Worm (Caenorhabditis elegans): ENCODE data around the gene srx-76.

The srx-76 gene

DNA sequence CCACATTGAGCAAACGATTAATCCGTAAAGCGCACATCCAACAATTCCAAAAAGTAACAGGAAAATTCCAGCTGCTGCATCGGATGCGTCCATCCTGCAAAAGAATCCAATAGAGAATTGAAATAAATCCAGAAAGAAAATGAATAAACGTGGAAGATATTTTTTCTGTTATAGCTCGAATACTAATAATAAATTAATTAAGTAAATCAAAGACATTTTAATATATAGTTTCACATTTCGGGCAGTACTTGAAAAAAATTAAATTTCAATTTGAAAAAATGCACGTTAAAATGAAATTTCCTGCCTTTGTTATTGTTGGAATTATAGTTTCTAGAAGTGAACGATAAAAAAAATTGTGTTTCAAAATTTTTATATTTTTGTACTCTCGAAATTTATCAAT is 23.5 kb upstream of the srx-76 start, which contains the start of gene R13H4.7:
Gene R13H4.7 (minus strand): TSS at position 101 of the 400 bp plus-strand sequence.
- TF ChIP-seq flt-1 (GFP tag; IDR thresholded peaks at IDR 0.05) (no peak), tra-4 (tag; optimal IDR thresholded peaks at IDR 0.05) (no peak), hnd-1 (tag; optimal IDR thresholded peaks at IDR 0.05) (no peak), tbx-11 (GFP tag; IDR thresholded peaks at IDR 0.05) (no peak), sea-1 (GFP tag; conservative IDR thresholded peaks at IDR 0.05) (no peak), ceh-13 (GFP tag; optimal IDR thresholded peaks at IDR 0.05) (no peak), ama-1 (optimal IDR thresholded peaks at IDR 0.05) (no peak), hmg-4 (GFP tag; optimal IDR thresholded peaks at IDR 0.05) (no peak), hmbx-1 (tag; optimal IDR thresholded peaks at IDR 0.05) (no peak), ceh-36 (tag; optimal IDR thresholded peaks at IDR 0.05) (no peak), ets-7 (tag; optimal IDR thresholded peaks at IDR 0.05) (no peak), scrt-1 (GFP tag; IDR thresholded peaks at IDR 0.05) (no peak), B0310.2 (tag; optimal IDR thresholded peaks at IDR 0.05) (no peak), tbx-37 (GFP tag; conservative IDR thresholded peaks at IDR 0.05) (no peak), F13C5.2 (tag; optimal IDR thresholded peaks at IDR 0.05) (no peak), pes-1 (GFP tag; IDR thresholded peaks at IDR 0.05) (no peak)

DNA sequence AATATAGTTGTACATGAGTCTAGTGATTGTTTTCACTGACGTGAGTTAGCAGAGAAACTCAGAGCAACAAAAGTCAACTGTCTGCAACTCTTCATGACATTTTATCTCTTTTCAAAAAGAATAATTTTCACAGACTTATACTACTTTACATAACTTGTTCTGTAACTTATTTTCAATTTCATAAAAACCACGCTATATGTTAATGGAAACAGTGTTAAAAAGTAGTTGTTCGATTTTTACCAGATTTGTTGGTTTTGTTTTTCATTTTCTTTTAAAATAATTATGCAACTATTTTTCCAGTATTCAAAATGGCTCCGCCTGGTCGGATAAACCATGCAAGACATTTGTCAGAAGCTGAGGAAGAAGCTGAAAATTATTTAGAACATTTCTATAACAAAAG is 16.6 kb upstream of the srx-76 start, which contains the start of gene sulp-4:
Gene sulp-4 (plus strand): TSS at position 301 of the 400 bp plus-strand sequence.
- TF ChIP-seq ceh-13 (GFP tag; optimal IDR thresholded peaks at IDR 0.05) (no peak), ets-7 (tag; optimal IDR thresholded peaks at IDR 0.05) (no peak)

DNA sequence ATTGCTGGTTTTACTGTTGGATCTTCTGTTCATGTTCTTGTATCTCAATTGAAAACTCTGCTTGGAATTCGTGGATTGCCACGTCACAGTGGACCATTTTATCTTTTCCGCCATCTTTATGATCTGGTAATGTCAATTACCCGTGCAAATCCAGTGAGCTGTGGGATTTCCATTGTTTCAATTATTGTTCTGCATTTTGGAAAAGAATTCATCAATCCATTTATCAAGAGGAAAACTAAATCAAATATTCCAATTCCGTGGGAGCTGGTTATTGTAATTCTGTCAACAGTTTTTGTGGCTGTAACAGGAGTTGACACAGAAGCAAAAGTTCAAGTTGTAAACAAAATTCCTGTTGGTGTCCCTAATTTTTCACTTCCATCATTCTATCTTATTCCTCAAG is 15.0 kb upstream of the srx-76 start:
- TF ChIP-seq hmbx-1 (tag; optimal IDR thresholded peaks at IDR 0.05) = no peak
- TF ChIP-seq tbx-37 (GFP tag; conservative IDR thresholded peaks at IDR 0.05) = no peak
- no peak for TF ChIP-seq ceh-36 (tag; optimal IDR thresholded peaks at IDR 0.05)
- no peak for TF ChIP-seq pes-1 (GFP tag; IDR thresholded peaks at IDR 0.05)
- no peak for TF ChIP-seq sea-1 (GFP tag; conservative IDR thresholded peaks at IDR 0.05)
- no peak for TF ChIP-seq hmg-4 (GFP tag; optimal IDR thresholded peaks at IDR 0.05)
- TF ChIP-seq aly-1 (tag; optimal IDR thresholded peaks at IDR 0.05) = no peak
- no peak for TF ChIP-seq ceh-13 (GFP tag; optimal IDR thresholded peaks at IDR 0.05)
- TF ChIP-seq flt-1 (GFP tag; IDR thresholded peaks at IDR 0.05) = no peak
- TF ChIP-seq F13C5.2 (tag; optimal IDR thresholded peaks at IDR 0.05) = no peak
- no peak for TF ChIP-seq tra-4 (tag; optimal IDR thresholded peaks at IDR 0.05)
- no peak for TF ChIP-seq scrt-1 (GFP tag; IDR thresholded peaks at IDR 0.05)
- TF ChIP-seq hnd-1 (tag; optimal IDR thresholded peaks at IDR 0.05) = no peak
- TF ChIP-seq tbx-11 (GFP tag; IDR thresholded peaks at IDR 0.05) = no peak
- TF ChIP-seq B0310.2 (tag; optimal IDR thresholded peaks at IDR 0.05) = no peak
- no peak for TF ChIP-seq ets-7 (tag; optimal IDR thresholded peaks at IDR 0.05)
- no peak for TF ChIP-seq ama-1 (optimal IDR thresholded peaks at IDR 0.05)

ce11 chrV:11879732-11880131 is 11.9 kb upstream of the srx-76 start, which contains the start of gene sulp-5:
TSS of gene sulp-5 (plus strand) at chrV:11880032.
- no peak for TF ChIP-seq hmg-4 (GFP tag; optimal IDR thresholded peaks at IDR 0.05)
- no peak for TF ChIP-seq ama-1 (optimal IDR thresholded peaks at IDR 0.05)
- TF ChIP-seq ets-7 (tag; optimal IDR thresholded peaks at IDR 0.05) = no peak
- TF ChIP-seq hnd-1 (tag; optimal IDR thresholded peaks at IDR 0.05) = no peak
- no peak for TF ChIP-seq tra-4 (tag; optimal IDR thresholded peaks at IDR 0.05)
- TF ChIP-seq hmbx-1 (tag; optimal IDR thresholded peaks at IDR 0.05) = no peak
- no peak for TF ChIP-seq sea-1 (GFP tag; conservative IDR thresholded peaks at IDR 0.05)
- TF ChIP-seq B0310.2 (tag; optimal IDR thresholded peaks at IDR 0.05) = no peak
- no peak for TF ChIP-seq ceh-36 (tag; optimal IDR thresholded peaks at IDR 0.05)
- TF ChIP-seq tbx-37 (GFP tag; conservative IDR thresholded peaks at IDR 0.05) = no peak
- TF ChIP-seq flt-1 (GFP tag; IDR thresholded peaks at IDR 0.05) = no peak
- no peak for TF ChIP-seq tbx-11 (GFP tag; IDR thresholded peaks at IDR 0.05)
- no peak for TF ChIP-seq aly-1 (tag; optimal IDR thresholded peaks at IDR 0.05)
- TF ChIP-seq scrt-1 (GFP tag; IDR thresholded peaks at IDR 0.05) = no peak
- no peak for TF ChIP-seq ceh-13 (GFP tag; optimal IDR thresholded peaks at IDR 0.05)
- TF ChIP-seq pes-1 (GFP tag; IDR thresholded peaks at IDR 0.05) = no peak
- TF ChIP-seq F13C5.2 (tag; optimal IDR thresholded peaks at IDR 0.05) = no peak

DNA sequence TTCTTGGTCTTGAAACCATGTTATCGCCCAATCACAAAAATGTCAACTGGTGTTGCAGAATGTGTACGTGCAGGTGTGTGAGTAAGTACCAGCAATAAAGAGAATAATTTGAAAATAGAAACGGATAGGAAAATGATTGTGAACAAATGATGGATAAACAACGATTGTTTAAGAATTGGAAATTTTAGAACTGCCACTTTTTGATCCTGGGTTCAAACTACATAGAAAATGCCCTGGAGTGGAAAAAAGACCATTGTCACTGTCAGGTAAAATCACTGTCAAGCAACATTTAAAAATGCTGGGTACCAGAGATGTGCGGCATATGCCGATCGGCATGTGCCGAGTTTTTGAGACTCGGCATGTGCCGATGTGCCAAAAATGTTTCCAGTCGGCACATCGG is 8.4 kb upstream of the srx-76 start:
- TF ChIP-seq ceh-36 (tag; optimal IDR thresholded peaks at IDR 0.05) (no peak), tra-4 (tag; optimal IDR thresholded peaks at IDR 0.05) (no peak), hmg-4 (GFP tag; optimal IDR thresholded peaks at IDR 0.05) (no peak), ama-1 (optimal IDR thresholded peaks at IDR 0.05) (no peak)

- TF ChIP-seq flt-1 (GFP tag; IDR thresholded peaks at IDR 0.05) = no peak
- no peak for TF ChIP-seq pes-1 (GFP tag; IDR thresholded peaks at IDR 0.05)
- no peak for TF ChIP-seq ceh-13 (GFP tag; optimal IDR thresholded peaks at IDR 0.05)
- no peak for TF ChIP-seq hmbx-1 (tag; optimal IDR thresholded peaks at IDR 0.05)
- no peak for TF ChIP-seq ceh-36 (tag; optimal IDR thresholded peaks at IDR 0.05)
- no peak for TF ChIP-seq tbx-37 (GFP tag; conservative IDR thresholded peaks at IDR 0.05)
- no peak for TF ChIP-seq sea-1 (GFP tag; conservative IDR thresholded peaks at IDR 0.05)
- no peak for TF ChIP-seq tra-4 (tag; optimal IDR thresholded peaks at IDR 0.05)
- no peak for TF ChIP-seq hnd-1 (tag; optimal IDR thresholded peaks at IDR 0.05)
- TF ChIP-seq scrt-1 (GFP tag; IDR thresholded peaks at IDR 0.05) = no peak
- no peak for TF ChIP-seq B0310.2 (tag; optimal IDR thresholded peaks at IDR 0.05)
- no peak for TF ChIP-seq tbx-11 (GFP tag; IDR thresholded peaks at IDR 0.05)
- TF ChIP-seq ama-1 (optimal IDR thresholded peaks at IDR 0.05) = no peak
- no peak for TF ChIP-seq hmg-4 (GFP tag; optimal IDR thresholded peaks at IDR 0.05)
- TF ChIP-seq aly-1 (tag; optimal IDR thresholded peaks at IDR 0.05) = no peak
- no peak for TF ChIP-seq F13C5.2 (tag; optimal IDR thresholded peaks at IDR 0.05)
Measured at ce11 chrV:11885087-11885486, 6.5 kb upstream of the srx-76 start.

- TF ChIP-seq tbx-37 (GFP tag; conservative IDR thresholded peaks at IDR 0.05) (no peak), scrt-1 (GFP tag; IDR thresholded peaks at IDR 0.05) (no peak), hnd-1 (tag; optimal IDR thresholded peaks at IDR 0.05) (no peak), pes-1 (GFP tag; IDR thresholded peaks at IDR 0.05) (no peak), flt-1 (GFP tag; IDR thresholded peaks at IDR 0.05) (no peak), ets-7 (tag; optimal IDR thresholded peaks at IDR 0.05) (no peak), hmbx-1 (tag; optimal IDR thresholded peaks at IDR 0.05) (no peak), F13C5.2 (tag; optimal IDR thresholded peaks at IDR 0.05) (no peak), tra-4 (tag; optimal IDR thresholded peaks at IDR 0.05) (no peak), ama-1 (optimal IDR thresholded peaks at IDR 0.05) (no peak)
Measured at ce11 chrV:11885939-11886338, 5.7 kb upstream of the srx-76 start.

Measured in whole organism, early embryonic.